Worm (Caenorhabditis elegans): ENCODE results near the gene gsr-1.
A peak's percentile ranks its signal among the peaks of the same experiment; 100 is the strongest.

ce11 chrIII:3644075-3644474 lies 6.6 kb upstream of the gsr-1 start, which contains the start of gene unc-93:
- TF ChIP-seq fkh-10 (GFP tag; optimal IDR thresholded peaks at IDR 0.05): no peak
- TF ChIP-seq hlh-17 (GFP tag; optimal IDR thresholded peaks at IDR 0.05; ENCODE audit: borderline replicate concordance): no peak
- TF ChIP-seq nhr-47 (tag; optimal IDR thresholded peaks at IDR 0.05): no peak
- no peak for TF ChIP-seq ceh-82 (tag; optimal IDR thresholded peaks at IDR 0.05)
- peak in 1 of 3 experiments; percentile 0 for TF ChIP-seq dpl-1 (GFP tag; optimal IDR thresholded peaks at IDR 0.05)
- TF ChIP-seq unc-62 (GFP tag; optimal IDR thresholded peaks at IDR 0.05): no peak
- TF ChIP-seq lin-13 (GFP tag; optimal IDR thresholded peaks at IDR 0.05): no peak
- TF ChIP-seq grh-1 (GFP tag; IDR thresholded peaks at IDR 0.05): no peak
- TF ChIP-seq pqm-1 (tag; optimal IDR thresholded peaks at IDR 0.05): no peak
- no peak for TF ChIP-seq zag-1 (tag; optimal IDR thresholded peaks at IDR 0.05)
- TF ChIP-seq aly-2 (tag; optimal IDR thresholded peaks at IDR 0.05): no peak
- no peak for TF ChIP-seq sptf-1 (tag; optimal IDR thresholded peaks at IDR 0.05)
- TF ChIP-seq lin-39 (tag; optimal IDR thresholded peaks at IDR 0.05): no peak
